Fruit fly (Drosophila melanogaster) whole organism, wandering third instar larva: ENCODE data around the gene CG3436.
A peak's percentile ranks its signal among the peaks of the same experiment; 100 is the strongest.

Experiments used
- Abd-B ChIP-seq: fragments of >200 bp; optimal IDR thresholded peaks from 2 replicates; lab custom pipeline; 2017; ENCODE audit warnings: missing biosample characterization, missing genetic modification characterization
- CG9705 ChIP-seq: fragments of 200-800 bp; sonication (Bioruptor generic); optimal IDR thresholded peaks from 2 replicates; lab custom pipeline; 2018; ENCODE audit warnings: missing biosample characterization, mild to moderate bottlenecking, missing genetic modification characterization
- CrebA ChIP-seq: fragments of 200-800 bp; sonication (Bioruptor generic); optimal IDR thresholded peaks from 2 replicates; lab custom pipeline; 2016; ENCODE audit warnings: missing biosample characterization, mild to moderate bottlenecking, missing genetic modification characterization, borderline replicate concordance
- Dfd ChIP-seq: fragments of >200 bp; optimal IDR thresholded peaks from 2 replicates; lab custom pipeline; 2017; ENCODE audit warnings: missing biosample characterization, missing genetic modification characterization
- Dif ChIP-seq: fragments of 200-275, 200-300 bp; sonication (Bioruptor generic); optimal IDR thresholded peaks from 2 replicates; lab custom pipeline; 2018; ENCODE audit warnings: missing biosample characterization, missing genetic modification characterization; ENCODE audit not compliant: partially characterized antibody
- GATAd ChIP-seq: sonication (Bioruptor generic); optimal IDR thresholded peaks from 2 replicates; lab custom pipeline; 2016; ENCODE audit warnings: missing biosample characterization, missing genetic modification characterization
- Hnf4 ChIP-seq: fragments of 200-800 bp; sonication (Bioruptor generic); optimal IDR thresholded peaks from 2 replicates; lab custom pipeline; 2016; ENCODE audit warnings: missing biosample characterization, mild to moderate bottlenecking, missing genetic modification characterization
- Hr78 ChIP-seq: fragments of >200 bp; optimal IDR thresholded peaks from 2 replicates; lab custom pipeline; 2017; ENCODE audit warnings: missing biosample characterization, missing genetic modification characterization
- Hr83 ChIP-seq: fragments of 200-300 bp; sonication (Bioruptor generic); optimal IDR thresholded peaks from 2 replicates; lab custom pipeline; 2016; ENCODE audit warnings: missing biosample characterization, mild to moderate bottlenecking, missing genetic modification characterization, moderate library complexity; ENCODE audit not compliant: poor library complexity, severe bottlenecking
- Mio ChIP-seq: sonication (Bioruptor generic); optimal IDR thresholded peaks from 2 replicates; lab custom pipeline; 2016; ENCODE audit warnings: missing biosample characterization, missing genetic modification characterization
- Myc ChIP-seq: fragments of >200 bp; optimal IDR thresholded peaks from 2 replicates; lab custom pipeline; 2017
- OdsH ChIP-seq: fragments of 200-800 bp; sonication (Bioruptor generic); optimal IDR thresholded peaks from 2 replicates; lab custom pipeline; 2016; ENCODE audit warnings: missing biosample characterization, mild to moderate bottlenecking, missing genetic modification characterization
- Rel ChIP-seq, 2 experiments: fragments of 200-800 bp; sonication (Bioruptor generic) in 1 of 2; optimal IDR thresholded peaks; 2 replicates in 1 of 2; 3 replicates in 1 of 2; lab custom pipeline; 2016 to 2019; ENCODE audit warnings: mild to moderate bottlenecking in 2 of 2, missing biosample characterization in 2 of 2, missing genetic modification characterization in 2 of 2, moderate library complexity in 1 of 2
- Sp1 ChIP-seq: fragments of 200-800 bp; sonication (Bioruptor generic); optimal IDR thresholded peaks from 3 replicates; lab custom pipeline; 2019; ENCODE audit warnings: missing biosample characterization, mild to moderate bottlenecking, missing genetic modification characterization, moderate library complexity
- Vsx2 ChIP-seq: fragments of 200-300, 225-300 bp; sonication (Bioruptor generic); optimal IDR thresholded peaks from 2 replicates; lab custom pipeline; 2018; ENCODE audit warnings: missing biosample characterization, missing genetic modification characterization; ENCODE audit not compliant: partially characterized antibody
- dl ChIP-seq, 2 experiments: fragments of 175-275, 200-275 bp in 1 of 2; fragments of 200-275 bp in 1 of 2; sonication (Bioruptor generic); optimal IDR thresholded peaks; lab custom pipeline; 2018; ENCODE audit warnings: mild to moderate bottlenecking in 2 of 2, missing biosample characterization in 2 of 2, missing genetic modification characterization in 2 of 2, moderate library complexity in 2 of 2; ENCODE audit not compliant: partially characterized antibody in 2 of 2, insufficient read depth in 1 of 2
- dmrt93B ChIP-seq: fragments of 200-800 bp; sonication (Bioruptor generic); optimal IDR thresholded peaks from 2 replicates; lab custom pipeline; 2018; ENCODE audit warnings: missing biosample characterization, mild to moderate bottlenecking, missing genetic modification characterization
- ey ChIP-seq: fragments of 200-800 bp; sonication (Bioruptor generic); optimal IDR thresholded peaks from 2 replicates; lab custom pipeline; 2016; ENCODE audit warnings: missing biosample characterization, missing genetic modification characterization
- h ChIP-seq: fragments of 200-800 bp; sonication (Bioruptor generic); optimal IDR thresholded peaks from 3 replicates; lab custom pipeline; 2016; ENCODE audit warnings: missing biosample characterization, mild to moderate bottlenecking, missing genetic modification characterization
- jim ChIP-seq: fragments of 175-275, 200-325 bp; sonication (Bioruptor generic); optimal IDR thresholded peaks from 2 replicates; lab custom pipeline; 2016; ENCODE audit warnings: missing biosample characterization, mild to moderate bottlenecking, missing genetic modification characterization
- psq ChIP-seq: fragments of 200-800 bp; sonication (Bioruptor generic); optimal IDR thresholded peaks from 3 replicates; lab custom pipeline; 2017; ENCODE audit warnings: missing biosample characterization, mild to moderate bottlenecking, missing genetic modification characterization, moderate library complexity
- sage ChIP-seq: fragments of 200-800 bp; sonication (Bioruptor generic); optimal IDR thresholded peaks from 2 replicates; lab custom pipeline; 2016; ENCODE audit warnings: missing biosample characterization, mild to moderate bottlenecking, missing genetic modification characterization
- sv ChIP-seq: fragments of 200-800 bp; sonication (Bioruptor generic); optimal IDR thresholded peaks from 3 replicates; lab custom pipeline; 2016; ENCODE audit warnings: missing biosample characterization, missing genetic modification characterization
- tai ChIP-seq: sonication (Bioruptor generic); optimal IDR thresholded peaks from 2 replicates; lab custom pipeline; 2016; ENCODE audit warnings: missing biosample characterization, missing genetic modification characterization
- usp ChIP-seq: fragments of >200 bp; optimal IDR thresholded peaks from 2 replicates; lab custom pipeline; 2017; ENCODE audit warnings: missing biosample characterization, missing genetic modification characterization

The CG3436 gene

dm6 chr2L:107476-108436, 48.1 kb upstream of the CG3436 start (continued):
- TF ChIP-seq Rel (GFP tag; optimal IDR thresholded peaks at IDR 0.05; lab: Kevin White, UChicago): no peak
- peak; percentile 53 for TF ChIP-seq Rel (tag; optimal IDR thresholded peaks at IDR 0.05; lab: Kevin White, UChicago)
- no peak for TF ChIP-seq sage
- TF ChIP-seq dmrt93B (GFP tag; lab: Kevin White, UChicago): no peak

DNA sequence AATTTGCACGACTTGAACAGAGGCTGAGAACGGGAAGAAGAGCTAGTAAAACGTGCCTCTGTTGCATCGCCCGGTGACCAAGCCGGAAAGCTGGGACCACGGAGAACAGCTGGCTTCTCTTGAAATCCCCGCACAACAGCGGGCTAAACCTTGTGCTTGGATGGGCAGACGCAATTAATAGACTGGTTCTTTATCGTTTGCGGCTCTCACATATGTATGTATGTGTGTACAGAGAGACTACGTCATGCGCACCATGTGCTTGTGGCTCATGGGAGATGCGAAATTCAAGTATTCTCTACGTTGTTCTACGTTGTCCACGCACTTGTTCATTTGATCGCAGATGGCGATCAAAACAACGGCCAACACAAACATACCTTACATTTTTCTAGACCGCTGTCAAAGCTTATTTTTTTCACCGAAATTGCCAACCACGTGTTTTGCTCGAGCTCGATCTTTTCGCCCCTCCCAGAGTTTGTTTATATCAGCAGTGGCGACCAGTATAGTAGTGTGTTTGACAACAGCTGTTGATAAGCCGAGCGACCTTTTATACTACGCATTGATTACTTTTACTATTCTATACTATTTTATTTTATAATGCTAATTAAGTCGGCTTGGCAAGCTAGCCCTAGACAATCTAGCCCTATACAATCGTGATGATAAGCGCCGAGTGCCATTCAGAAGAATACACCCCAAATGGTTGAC, 46.6 kb upstream of the CG3436 start:
- TF ChIP-seq Hr78 (GFP tag; lab: Kevin White, UChicago): no peak
- no peak for TF ChIP-seq sv (GFP tag; lab: Kevin White, UChicago)
- no peak for TF ChIP-seq CG9705 (GFP tag; lab: Kevin White, UChicago)
- peak in 1 of 2 experiments; percentile 44 for TF ChIP-seq dl (GFP tag; optimal IDR thresholded peaks at IDR 0.05; lab: Kevin White, UChicago; ENCODE audit: insufficient read depth in 1 of 2, partially characterized antibody in 2 of 2)
- TF ChIP-seq Rel (GFP tag; optimal IDR thresholded peaks at IDR 0.05; lab: Kevin White, UChicago): no peak
- TF ChIP-seq Rel (tag; optimal IDR thresholded peaks at IDR 0.05; lab: Kevin White, UChicago): peak; percentile 62
- TF ChIP-seq usp (GFP tag; lab: Kevin White, UChicago): no peak

- TF ChIP-seq h (GFP tag; lab: Kevin White, UChicago) (no peak), Vsx2 (GFP tag; lab: Kevin White, UChicago) (no peak), CG9705 (GFP tag; lab: Kevin White, UChicago) (no peak), Myc (no peak), ey (GFP tag; lab: Kevin White, UChicago) (no peak), Abd-B (GFP tag; lab: Kevin White, UChicago) (no peak), GATAd (no peak), Dif (GFP tag; lab: Kevin White, UChicago) (no peak), CrebA (GFP tag; lab: Kevin White, UChicago) (no peak), OdsH (no peak), Hnf4 (no peak), usp (GFP tag; lab: Kevin White, UChicago) (no peak), Rel (GFP tag; optimal IDR thresholded peaks at IDR 0.05; lab: Kevin White, UChicago) (no peak), Rel (tag; optimal IDR thresholded peaks at IDR 0.05; lab: Kevin White, UChicago) (no peak), sv (GFP tag; lab: Kevin White, UChicago) (no peak), Mio (GFP tag; lab: Kevin White, UChicago) (no peak), jim (no peak), Sp1 (no peak)
- TF ChIP-seq, all 38 proteins: peak for 0
Measured at dm6 chr2L:110046-110445, 45.8 kb upstream of the CG3436 start.

dm6 chr2L:114429-114828, 41.4 kb upstream of the CG3436 start, which contains the start of gene ND-15:
ND-15 (plus strand) TSS chr2L:114726.
- TF ChIP-seq Hnf4 (peak; percentile 12), Myc (no peak), Hr83 (GFP tag; lab: Kevin White, UChicago) (no peak), Rel (GFP tag; optimal IDR thresholded peaks at IDR 0.05; lab: Kevin White, UChicago) (no peak), Rel (tag; optimal IDR thresholded peaks at IDR 0.05; lab: Kevin White, UChicago) (peak; percentile 2), psq (GFP tag; lab: Kevin White, UChicago) (no peak), jim (no peak)

DNA sequence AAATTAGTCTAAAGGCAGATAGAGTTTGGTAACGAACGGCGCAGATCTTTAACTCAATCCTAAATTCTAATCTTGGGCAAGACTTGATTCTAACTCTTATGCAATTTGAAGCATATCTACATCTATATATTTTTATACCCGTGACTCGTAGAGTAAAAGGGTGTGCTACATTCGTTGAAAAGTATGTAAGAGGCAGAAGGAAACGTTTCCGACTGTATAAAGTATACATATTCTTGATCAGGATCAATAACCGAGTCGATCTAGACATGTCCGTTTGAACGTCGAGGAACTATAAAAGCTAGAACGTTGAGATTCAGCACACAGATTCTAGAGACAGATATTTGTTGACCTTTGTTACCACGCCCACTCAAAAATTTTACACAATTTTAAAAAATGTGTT, 39.4 kb upstream of the CG3436 start, which contains the start of gene CG13694:
Gene CG13694 (minus strand): TSS at position 101 of the 400 bp plus-strand sequence.
- TF ChIP-seq Mio (GFP tag; lab: Kevin White, UChicago) (no peak), Dfd (GFP tag; lab: Kevin White, UChicago) (peak; percentile 63), sv (GFP tag; lab: Kevin White, UChicago) (no peak), tai (no peak)
